Worm (Caenorhabditis elegans): ENCODE data around the gene T27A10.2.

T27A10.2 gene

DNA sequence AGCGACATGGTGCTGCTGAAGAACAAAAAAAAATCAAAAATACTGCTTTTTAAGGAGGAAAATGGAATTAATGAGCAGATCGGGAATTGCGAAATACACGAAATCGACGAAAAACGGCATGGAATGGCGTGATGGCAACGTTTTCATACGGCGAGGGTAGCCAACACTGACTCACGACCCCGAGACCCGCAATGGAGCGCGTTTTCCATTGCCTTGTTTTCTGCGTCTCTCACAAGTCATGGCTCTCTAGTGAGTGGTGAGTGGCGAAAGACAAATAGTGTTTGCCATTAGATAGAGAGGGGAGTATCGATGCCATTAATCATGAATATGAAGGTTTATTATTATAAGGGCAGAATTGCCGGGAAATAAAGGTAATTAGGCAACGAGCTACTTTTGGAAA, 20.0 kb downstream of the T27A10.2 start, which contains the start of gene C18B2.4 (continued):
- TF ChIP-seq aha-1 (tag) (peak; percentile 98), hlh-11 (tag; optimal IDR thresholded peaks at IDR 0.05) (peak; percentile 87), ceh-82 (tag; optimal IDR thresholded peaks at IDR 0.05) (no peak), T26A8.4 (GFP tag; IDR thresholded peaks at IDR 0.05) (0 out of 2 replicates have a peak, but pooled peaks have one; percentile 32), lin-38 (GFP tag; IDR thresholded peaks at IDR 0.05) (peak; percentile 86), skn-1 (tag; optimal IDR thresholded peaks at IDR 0.05) (no peak), lin-13 (GFP tag; optimal IDR thresholded peaks at IDR 0.05) (peak; percentile 66), dmd-6 (GFP tag; IDR thresholded peaks at IDR 0.05) (peak; percentile 75), fos-1 (tag; optimal IDR thresholded peaks at IDR 0.05) (no peak), mes-2 (tag; optimal IDR thresholded peaks at IDR 0.05; ENCODE audit: poor library complexity, severe bottlenecking) (peak; percentile 68), madf-9 (GFP tag; conservative IDR thresholded peaks at IDR 0.05) (0 out of 2 replicates have a peak, but pooled peaks have one; percentile 19), mep-1 (tag; optimal IDR thresholded peaks at IDR 0.05) (peak; percentile 78), Y105C5A.15 (GFP tag; IDR thresholded peaks at IDR 0.05) (no peak), lin-15B (tag; optimal IDR thresholded peaks at IDR 0.05) (no peak), daf-16 (GFP tag; optimal IDR thresholded peaks at IDR 0.05) (no peak), daf-16 (tag; optimal IDR thresholded peaks at IDR 0.05) (peak; percentile 79), Y48G9A.11 (GFP tag; IDR thresholded peaks at IDR 0.05) (no peak), egl-43 (GFP tag; IDR thresholded peaks at IDR 0.05) (peak; percentile 78), nhr-77 (tag; optimal IDR thresholded peaks at IDR 0.05) (peak; percentile 66), unc-130 (GFP tag; optimal IDR thresholded peaks at IDR 0.05) (no peak)

DNA sequence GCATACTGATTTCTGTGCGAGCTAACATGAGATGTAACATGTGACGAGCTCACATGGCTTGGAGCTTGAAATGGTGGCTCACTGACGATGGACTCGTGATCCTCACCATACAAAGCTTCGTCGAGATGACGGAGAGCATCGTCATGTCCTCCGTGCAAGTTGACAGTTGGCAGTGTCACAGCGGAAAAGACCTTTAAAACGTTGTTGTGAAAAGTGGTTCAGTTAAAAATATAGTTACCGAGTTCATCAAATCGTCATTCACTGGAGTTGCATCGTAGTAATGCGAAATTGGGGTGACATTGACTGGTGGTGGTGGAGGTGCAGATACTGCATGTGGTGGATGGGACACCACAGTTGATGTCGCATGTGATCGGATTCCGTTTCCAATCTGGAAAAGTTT, 24.7 kb downstream of the T27A10.2 start:
- peak; percentile 62 for TF ChIP-seq aha-1 (tag)
- peak in 1 of 2 experiments; percentile 76 for TF ChIP-seq unc-62 (GFP tag; optimal IDR thresholded peaks at IDR 0.05 in 1 of 2)
- no peak for TF ChIP-seq unc-62 (tag; optimal IDR thresholded peaks at IDR 0.05)
- TF ChIP-seq T20F7.1 (GFP tag; optimal IDR thresholded peaks at IDR 0.05) = no peak

DNA sequence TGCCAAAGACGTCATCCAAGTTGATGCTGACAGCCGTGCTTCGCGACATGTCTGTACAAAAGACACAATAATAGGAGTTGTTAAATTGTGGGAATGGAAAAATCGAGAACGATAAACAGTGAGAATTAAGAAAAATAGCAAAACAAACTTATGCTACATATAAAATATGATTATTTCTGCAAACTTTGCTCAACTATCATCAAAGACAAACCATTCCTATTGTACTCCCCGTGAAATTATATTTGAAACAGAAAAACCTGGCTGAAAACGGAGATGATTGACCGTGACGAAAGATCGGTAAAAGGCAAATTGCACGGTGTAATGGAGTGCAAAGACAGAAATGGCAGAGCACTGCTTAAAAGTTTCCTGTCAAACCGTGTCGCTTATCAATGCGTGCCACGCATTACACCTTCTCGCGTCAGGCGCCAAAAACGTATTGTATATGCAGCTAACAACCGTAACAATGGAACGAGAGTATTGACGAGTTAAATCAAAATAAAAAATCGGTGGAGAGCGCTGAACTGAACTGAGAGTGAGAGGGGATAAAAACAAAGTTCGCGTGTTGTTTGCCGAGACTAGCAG, 25.4 kb downstream of the T27A10.2 start, which contains the start of gene C18B2.5:
Gene C18B2.5, minus strand, starts transcription at position 51 of the 582 bp plus-strand sequence.
- TF ChIP-seq nhr-11 (tag; optimal IDR thresholded peaks at IDR 0.05) = no peak
- no peak for TF ChIP-seq lir-3 (tag; optimal IDR thresholded peaks at IDR 0.05)
- peak; percentile 33 for TF ChIP-seq dve-1 (tag; optimal IDR thresholded peaks at IDR 0.05; ENCODE audit: insufficient read depth)
- TF ChIP-seq madf-9 (GFP tag; conservative IDR thresholded peaks at IDR 0.05) = no peak
- TF ChIP-seq nhr-28 (tag; optimal IDR thresholded peaks at IDR 0.05) = peak; percentile 74
- TF ChIP-seq duxl-1 (tag; optimal IDR thresholded peaks at IDR 0.05; ENCODE audit: poor library complexity) = no peak
- TF ChIP-seq mep-1 (tag; optimal IDR thresholded peaks at IDR 0.05) = peak; percentile 21
- no peak for TF ChIP-seq daf-19 (GFP tag; conservative IDR thresholded peaks at IDR 0.05)
- peak; percentile 66 for TF ChIP-seq hlh-11 (tag; optimal IDR thresholded peaks at IDR 0.05)
- TF ChIP-seq hlh-30 (tag; optimal IDR thresholded peaks at IDR 0.05; ENCODE audit: insufficient read depth) = peak; percentile 65
- peak; percentile 64 for TF ChIP-seq nhr-77 (tag; optimal IDR thresholded peaks at IDR 0.05)
- TF ChIP-seq mxl-3 (GFP tag; optimal IDR thresholded peaks at IDR 0.05) = peak; percentile 10
- no peak for TF ChIP-seq ceh-32 (tag; optimal IDR thresholded peaks at IDR 0.05; ENCODE audit: poor library complexity)
- TF ChIP-seq dmd-6 (GFP tag; IDR thresholded peaks at IDR 0.05) = peak; percentile 73
- no peak for TF ChIP-seq mes-2 (tag; optimal IDR thresholded peaks at IDR 0.05; ENCODE audit: poor library complexity, severe bottlenecking)
- peak; percentile 87 for TF ChIP-seq pqm-1 (tag; optimal IDR thresholded peaks at IDR 0.05)
- TF ChIP-seq daf-16 (GFP tag; optimal IDR thresholded peaks at IDR 0.05) = no peak
- peak; percentile 47 for TF ChIP-seq daf-16 (tag; optimal IDR thresholded peaks at IDR 0.05)
- TF ChIP-seq ctbp-1 (GFP tag; IDR thresholded peaks at IDR 0.05) = no peak
- no peak for TF ChIP-seq aha-1 (tag)
- no peak for TF ChIP-seq jun-1 (tag; optimal IDR thresholded peaks at IDR 0.05)

DNA sequence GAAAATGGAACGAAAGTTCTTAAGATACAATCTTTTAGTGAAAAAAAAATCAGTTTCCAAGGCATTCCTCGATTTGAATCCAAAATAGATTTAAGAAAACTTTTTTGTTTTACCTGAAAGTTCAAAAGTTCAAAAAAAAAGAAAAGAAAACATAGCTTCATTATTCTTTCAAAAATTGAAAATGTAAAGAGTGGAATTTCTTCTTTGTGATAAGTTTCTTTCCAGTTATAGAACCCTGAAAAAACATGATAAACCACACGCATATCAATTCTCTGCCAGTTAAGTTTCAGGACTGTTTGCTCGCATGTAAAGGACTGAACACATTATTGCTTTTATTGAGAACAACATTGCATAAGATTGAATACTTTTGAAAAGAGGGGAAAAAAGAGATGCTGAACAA, 26.0 kb downstream of the T27A10.2 start:
- TF ChIP-seq fkh-10 (GFP tag; optimal IDR thresholded peaks at IDR 0.05) = no peak
- TF ChIP-seq duxl-1 (tag; optimal IDR thresholded peaks at IDR 0.05; ENCODE audit: poor library complexity) = no peak
- no peak for TF ChIP-seq dve-1 (tag; optimal IDR thresholded peaks at IDR 0.05; ENCODE audit: insufficient read depth)
- no peak for TF ChIP-seq zip-2 (tag; optimal IDR thresholded peaks at IDR 0.05)
- peak; percentile 41 for TF ChIP-seq pqm-1 (tag; optimal IDR thresholded peaks at IDR 0.05)
- TF ChIP-seq Y75B8A.6 (GFP tag; IDR thresholded peaks at IDR 0.05) = no peak
- no peak for TF ChIP-seq ces-1 (GFP tag; optimal IDR thresholded peaks at IDR 0.05)
- TF ChIP-seq nhr-11 (tag; optimal IDR thresholded peaks at IDR 0.05) = no peak
- TF ChIP-seq dmd-9 (GFP tag; IDR thresholded peaks at IDR 0.05) = no peak
- no peak for TF ChIP-seq snpc-1.2 (GFP tag; IDR thresholded peaks at IDR 0.05)
- no peak for TF ChIP-seq hmg-1.1 (GFP tag; IDR thresholded peaks at IDR 0.05)
- TF ChIP-seq nhr-102 (tag; optimal IDR thresholded peaks at IDR 0.05) = no peak
- TF ChIP-seq hlh-30 (tag; optimal IDR thresholded peaks at IDR 0.05; ENCODE audit: insufficient read depth) = no peak
- TF ChIP-seq daf-16 (GFP tag; optimal IDR thresholded peaks at IDR 0.05) = no peak
- TF ChIP-seq daf-16 (tag; optimal IDR thresholded peaks at IDR 0.05) = peak; percentile 15
- TF ChIP-seq fos-1 (tag; optimal IDR thresholded peaks at IDR 0.05) = no peak
- TF ChIP-seq daf-12 (tag; optimal IDR thresholded peaks at IDR 0.05) = no peak
- no peak for TF ChIP-seq jun-1 (tag; optimal IDR thresholded peaks at IDR 0.05)
